Fruit fly (Drosophila melanogaster) whole organism, embryonic: ENCODE data around the gene CG16790.
A peak's percentile ranks its signal among the peaks of the same experiment; 100 is the strongest.

Experiments used
- Abd-B ChIP-seq: fragments of 200-800 bp; sonication (Bioruptor generic); optimal IDR thresholded peaks from 2 replicates; lab custom pipeline; 2018; ENCODE audit warnings: missing biosample characterization, mild to moderate bottlenecking, missing genetic modification characterization, moderate library complexity
- Ada2b ChIP-seq: fragments of 200-800 bp; sonication (Bioruptor generic); IDR thresholded peaks from 2 replicates; pipeline ENCODE4 v1.3.6; 2022; ENCODE audit warnings: missing biosample characterization, missing genetic modification characterization
- Bteb2 ChIP-seq: fragments of 200-800 bp; sonication (Bioruptor generic); optimal IDR thresholded peaks from 2 replicates; lab custom pipeline; 2016; ENCODE audit warnings: missing biosample characterization, missing genetic modification characterization
- CG10654 ChIP-seq: fragments of 200-800 bp; sonication (Bioruptor generic); optimal IDR thresholded peaks from 2 replicates; lab custom pipeline; 2016; ENCODE audit warnings: missing biosample characterization, missing genetic modification characterization
- CG12219 ChIP-seq: fragments of 200-800 bp; sonication (Bioruptor generic); optimal IDR thresholded peaks from 3 replicates; lab custom pipeline; 2018; ENCODE audit warnings: missing biosample characterization, mild to moderate bottlenecking, missing genetic modification characterization
- CG12744 ChIP-seq: fragments of 200-800 bp; sonication (Bioruptor generic); optimal IDR thresholded peaks from 2 replicates; lab custom pipeline; 2016; ENCODE audit warnings: missing biosample characterization, missing genetic modification characterization
- CG13424 ChIP-seq: fragments of 200-800 bp; sonication (Bioruptor generic); optimal IDR thresholded peaks from 2 replicates; lab custom pipeline; 2019; ENCODE audit warnings: missing biosample characterization, mild to moderate bottlenecking, missing genetic modification characterization, moderate library complexity
- CG15514 ChIP-seq: fragments of 200-800 bp; sonication (Bioruptor generic); optimal IDR thresholded peaks from 3 replicates; lab custom pipeline; 2017; ENCODE audit warnings: missing biosample characterization, missing genetic modification characterization, mild to moderate bottlenecking, moderate library complexity, missing genetic modification reagents
- CG18599 ChIP-seq: fragments of 200-800 bp; sonication (Bioruptor generic); optimal IDR thresholded peaks from 3 replicates; lab custom pipeline; 2017; ENCODE audit warnings: missing biosample characterization, missing genetic modification characterization, mild to moderate bottlenecking, moderate library complexity, missing genetic modification reagents
- CG2116 ChIP-seq: fragments of 200-800 bp; sonication (Bioruptor generic); optimal IDR thresholded peaks from 3 replicates; lab custom pipeline; 2018; ENCODE audit warnings: missing biosample characterization, mild to moderate bottlenecking, missing genetic modification characterization
- CG34224 ChIP-seq: fragments of 200-800 bp; sonication (Bioruptor generic); IDR thresholded peaks from 3 replicates; pipeline ENCODE4 v1.3.6; 2022; ENCODE audit warnings: missing biosample characterization, missing genetic modification characterization; ENCODE audit not compliant: partially characterized antibody
- CG4854 ChIP-seq: fragments of 200-800 bp; sonication (Bioruptor generic); optimal IDR thresholded peaks from 2 replicates; lab custom pipeline; 2016; ENCODE audit warnings: missing biosample characterization, missing genetic modification characterization, inconsistent platforms
- CG6791 ChIP-seq: fragments of 200-800 bp; sonication (Bioruptor generic); IDR thresholded peaks from 3 replicates; pipeline ENCODE4 v1.3.6; 2022; ENCODE audit warnings: missing biosample characterization, missing genetic modification characterization; ENCODE audit not compliant: partially characterized antibody
- CG7745 ChIP-seq: fragments of 200-800 bp; sonication (Bioruptor generic); optimal IDR thresholded peaks from 2 replicates; lab custom pipeline; 2018; ENCODE audit warnings: missing biosample characterization, mild to moderate bottlenecking, missing genetic modification characterization, moderate library complexity
- CG7987 ChIP-seq: fragments of 200-800 bp; sonication (Bioruptor generic); optimal IDR thresholded peaks from 2 replicates; lab custom pipeline; 2018; ENCODE audit warnings: missing biosample characterization, mild to moderate bottlenecking, missing genetic modification characterization, moderate library complexity
- CG9609 ChIP-seq: fragments of 200-800 bp; sonication (Bioruptor generic); optimal IDR thresholded peaks from 3 replicates; lab custom pipeline; 2016; ENCODE audit warnings: missing biosample characterization, missing genetic modification characterization
- Camta ChIP-seq: fragments of 200-800 bp; sonication (Bioruptor generic); optimal IDR thresholded peaks from 2 replicates; lab custom pipeline; 2016; ENCODE audit warnings: missing biosample characterization, missing genetic modification characterization
- CkIIα-i1 ChIP-seq: fragments of 200-800 bp; sonication (Bioruptor generic); IDR thresholded peaks from 2 replicates; pipeline ENCODE4 v1.3.6; 2022; ENCODE audit warnings: missing biosample characterization, missing genetic modification characterization
- Lhr ChIP-seq: fragments of 200-800 bp; sonication (Bioruptor generic); optimal IDR thresholded peaks from 3 replicates; lab custom pipeline; 2017; ENCODE audit warnings: mild to moderate bottlenecking, missing biosample characterization, missing genetic modification reagents, missing genetic modification characterization
- Mrtf ChIP-seq: fragments of 200-800 bp; sonication (Bioruptor generic); IDR thresholded peaks from 3 replicates; pipeline ENCODE4 v1.3.6; 2022; ENCODE audit warnings: missing biosample characterization, missing genetic modification characterization
- Side ChIP-seq: fragments of 200-800 bp; sonication (Bioruptor generic); optimal IDR thresholded peaks from 2 replicates; lab custom pipeline; 2016; ENCODE audit warnings: missing biosample characterization, missing genetic modification characterization
- Ssrp ChIP-seq: fragments of 200-800 bp; sonication (Bioruptor generic); optimal IDR thresholded peaks from 2 replicates; lab custom pipeline; 2018; ENCODE audit warnings: missing biosample characterization, mild to moderate bottlenecking, missing genetic modification characterization, moderate library complexity
- Usf ChIP-seq: fragments of 200-800 bp; sonication (Bioruptor generic); optimal IDR thresholded peaks from 2 replicates; lab custom pipeline; 2017; ENCODE audit warnings: missing genotype, missing biosample characterization, missing genetic modification characterization
- YL-1 ChIP-seq: fragments of 200-800 bp; sonication (Bioruptor generic); optimal IDR thresholded peaks from 3 replicates; lab custom pipeline; 2017; ENCODE audit warnings: missing biosample characterization, mild to moderate bottlenecking, missing genetic modification characterization
- abd-A ChIP-seq: fragments of 200-800 bp; sonication (Bioruptor generic); optimal IDR thresholded peaks from 3 replicates; lab custom pipeline; 2019; ENCODE audit warnings: missing biosample characterization, mild to moderate bottlenecking, missing genetic modification characterization, moderate library complexity
- al ChIP-seq: fragments of 200-800 bp; sonication (Bioruptor generic); IDR thresholded peaks from 2 replicates; pipeline ENCODE4 v1.3.6; 2022; ENCODE audit warnings: missing biosample characterization, missing genetic modification characterization
- br ChIP-seq: fragments of >200 bp; optimal IDR thresholded peaks from 2 replicates; lab custom pipeline; 2017
- chm ChIP-seq: fragments of 200-800 bp; sonication (Bioruptor generic); IDR thresholded peaks from 2 replicates; pipeline ENCODE4 v1.3.6; 2022; ENCODE audit warnings: missing biosample characterization, missing genetic modification characterization
- crp ChIP-seq, 2 experiments: fragments of 200-800 bp; sonication (Bioruptor generic); optimal IDR thresholded peaks; 2 replicates in 1 of 2; 3 replicates in 1 of 2; lab custom pipeline; 2017; ENCODE audit warnings: missing biosample characterization in 2 of 2, missing genetic modification characterization in 2 of 2, mild to moderate bottlenecking in 1 of 2, moderate library complexity in 1 of 2
- disco-r ChIP-seq: fragments of 200-800 bp; sonication (Bioruptor generic); optimal IDR thresholded peaks from 2 replicates; lab custom pipeline; 2016; ENCODE audit warnings: missing biosample characterization, missing genetic modification characterization
- dmrt99B ChIP-seq: fragments of 200-800 bp; sonication (Bioruptor generic); optimal IDR thresholded peaks from 2 replicates; lab custom pipeline; 2018; ENCODE audit warnings: missing biosample characterization, mild to moderate bottlenecking, missing genetic modification characterization, moderate library complexity
- emc ChIP-seq: fragments of 200-800 bp; sonication (Bioruptor generic); optimal IDR thresholded peaks from 2 replicates; lab custom pipeline; 2016; ENCODE audit warnings: missing biosample characterization, missing genetic modification characterization
- ems ChIP-seq: fragments of 200-800 bp; sonication (Bioruptor generic); optimal IDR thresholded peaks from 3 replicates; lab custom pipeline; 2016; ENCODE audit warnings: missing biosample characterization, missing genetic modification characterization
- fd102C ChIP-seq: fragments of 200-800 bp; sonication (Bioruptor generic); optimal IDR thresholded peaks from 2 replicates; lab custom pipeline; 2018; ENCODE audit warnings: missing biosample characterization, mild to moderate bottlenecking, missing genetic modification characterization, moderate library complexity
- fd96Cb ChIP-seq: fragments of 200-800 bp; sonication (Bioruptor generic); optimal IDR thresholded peaks from 2 replicates; lab custom pipeline; 2018; ENCODE audit warnings: missing biosample characterization, mild to moderate bottlenecking, missing genetic modification characterization, moderate library complexity
- gem ChIP-seq: fragments of 200-800 bp; sonication (Bioruptor generic); optimal IDR thresholded peaks from 2 replicates; lab custom pipeline; 2019; ENCODE audit warnings: missing biosample characterization, mild to moderate bottlenecking, missing genetic modification characterization, moderate library complexity
- gsb ChIP-seq: fragments of 200-800 bp; sonication (Bioruptor generic); IDR thresholded peaks from 2 replicates; pipeline ENCODE4 v1.3.6; 2022; ENCODE audit warnings: missing biosample characterization, missing genetic modification characterization
- mirr ChIP-seq: fragments of 200-800 bp; sonication (Bioruptor generic); optimal IDR thresholded peaks from 3 replicates; lab custom pipeline; 2018; ENCODE audit warnings: missing biosample characterization, mild to moderate bottlenecking, missing genetic modification characterization
- onecut ChIP-seq: fragments of 200-800 bp; sonication (Bioruptor generic); IDR thresholded peaks from 2 replicates; pipeline ENCODE4 v1.3.6; 2022; ENCODE audit warnings: missing biosample characterization, missing genetic modification characterization
- prd ChIP-seq, 3 experiments: fragments of >200 bp in 2 of 3; fragments of 200-800 bp in 1 of 3; sonication (Bioruptor generic) in 1 of 3; optimal IDR thresholded peaks in 2 of 3; IDR thresholded peaks in 1 of 3; 2 replicates in 2 of 3; 3 replicates in 1 of 3; pipeline versions ENCODE4 v1.3.6 to Lab custom; 2017 to 2022; ENCODE audit warnings: missing biosample characterization in 1 of 3, missing genetic modification characterization in 1 of 3
- row ChIP-seq: fragments of 200-800 bp; sonication (Bioruptor generic); IDR thresholded peaks from 3 replicates; pipeline ENCODE4 v1.3.6; 2022; ENCODE audit warnings: missing biosample characterization, missing genetic modification characterization
- salm ChIP-seq: fragments of 200-800 bp; sonication (Bioruptor generic); optimal IDR thresholded peaks from 2 replicates; lab custom pipeline; 2018; ENCODE audit warnings: missing biosample characterization, mild to moderate bottlenecking, missing genetic modification characterization
- tna ChIP-seq: fragments of 200-800 bp; sonication (Bioruptor generic); IDR thresholded peaks from 2 replicates; pipeline ENCODE4 v1.3.6; 2022; ENCODE audit warnings: missing biosample characterization, missing genetic modification characterization; ENCODE audit not compliant: partially characterized antibody
- trem ChIP-seq: fragments of 200-800 bp; optimal IDR thresholded peaks from 3 replicates; lab custom pipeline; 2019; ENCODE audit warnings: missing biosample characterization, mild to moderate bottlenecking, missing genetic modification characterization, moderate library complexity
- ttk ChIP-seq: fragments of 200-800 bp; sonication (Bioruptor generic); IDR thresholded peaks from 2 replicates; pipeline ENCODE4 v2.1.2; 2022; ENCODE audit warnings: missing biosample characterization, missing genetic modification characterization
- vnd ChIP-seq: fragments of 200-800 bp; sonication (Bioruptor generic); IDR thresholded peaks from 3 replicates; pipeline ENCODE4 v1.3.6; 2022; ENCODE audit warnings: missing biosample characterization, missing genetic modification characterization; ENCODE audit not compliant: partially characterized antibody
- yki ChIP-seq: fragments of >200 bp; optimal IDR thresholded peaks from 3 replicates; lab custom pipeline; 2018
- z ChIP-seq: fragments of 200-800 bp; sonication (Bioruptor generic); IDR thresholded peaks from 3 replicates; pipeline ENCODE4 v1.3.6; 2022; ENCODE audit warnings: missing biosample characterization, missing genetic modification characterization
- zf30C ChIP-seq: fragments of 200-800 bp; sonication (Bioruptor generic); optimal IDR thresholded peaks from 3 replicates; lab custom pipeline; 2018; ENCODE audit warnings: missing biosample characterization, mild to moderate bottlenecking, missing genetic modification characterization

CG16790 gene

DNA sequence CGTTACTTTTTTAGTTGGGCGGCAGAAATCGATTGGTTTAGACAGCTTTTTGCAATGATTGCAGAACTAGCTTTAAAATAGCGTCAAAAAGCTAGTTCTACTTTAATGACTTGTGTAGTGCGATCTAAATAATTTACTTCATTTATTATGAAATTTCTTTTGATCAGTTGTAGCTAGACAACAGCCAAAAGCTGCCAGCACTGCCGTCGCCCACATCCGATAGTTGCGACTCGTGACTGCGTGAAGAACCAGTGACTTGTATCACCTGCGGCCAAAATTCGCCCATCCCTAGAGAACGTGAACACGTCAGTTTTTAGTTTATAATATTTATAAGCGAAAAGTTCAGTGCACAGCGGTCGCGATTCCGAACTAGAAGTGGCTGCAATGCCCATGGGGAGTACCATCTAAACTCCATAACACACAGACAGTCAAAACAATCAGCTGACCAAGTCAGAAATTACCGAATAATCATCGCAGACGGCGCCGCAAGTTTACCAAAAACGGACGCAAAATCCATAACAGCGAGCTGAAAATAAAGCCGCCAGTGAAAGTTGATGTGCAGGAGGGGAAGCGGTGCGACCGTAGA, 16.7 kb upstream of the CG16790 start, which contains the start of gene P58IPK (continued):
- peak; percentile 23 for TF ChIP-seq CG10654 (GFP tag; lab: Kevin White, UChicago)
- peak; percentile 38 for TF ChIP-seq Ssrp (tag; lab: Kevin White, UChicago)
- peak; percentile 17 for TF ChIP-seq Usf (GFP tag; lab: Kevin White, UChicago)
- TF ChIP-seq CkIIα-i1 (GFP tag; lab: Robert Waterston, UW) = no peak
- 0 out of 2 replicates have a peak, but pooled peaks have one; percentile 44 for TF ChIP-seq ttk (GFP tag; lab: Robert Waterston, UW)
- peak; percentile 9 for TF ChIP-seq fd96Cb (tag; lab: Kevin White, UChicago)
- no peak; the same call in 1 of the 2 replicates for TF ChIP-seq chm
- peak; percentile 90 for TF ChIP-seq CG2116 (GFP tag; lab: Kevin White, UChicago)
- TF ChIP-seq disco-r = peak; percentile 10
- peak; percentile 92 for TF ChIP-seq CG34224 (GFP tag; lab: Robert Waterston, UW)
- TF ChIP-seq Camta (GFP tag; lab: Kevin White, UChicago) = peak; percentile 41
- peak; percentile 33 for TF ChIP-seq CG4854
- TF ChIP-seq onecut = no peak
- TF ChIP-seq CG7987 (GFP tag; lab: Kevin White, UChicago) = peak; percentile 67
- TF ChIP-seq CG15514 (GFP tag; lab: Kevin White, UChicago) = peak; percentile 98
- peak; percentile 57; the same call in 1 of the 3 replicates for TF ChIP-seq Mrtf
- TF ChIP-seq CG12219 (GFP tag; lab: Kevin White, UChicago) = no peak
- TF ChIP-seq z (GFP tag; lab: Robert Waterston, UW) = no peak
- TF ChIP-seq yki = no peak
- no peak for TF ChIP-seq salm
- peak; percentile 90 for TF ChIP-seq vnd (GFP tag; lab: Robert Waterston, UW)
- peak; percentile 73 for TF ChIP-seq YL-1
- no peak for TF ChIP-seq prd (optimal IDR thresholded peaks at IDR 0.05; lab: Kevin White, UChicago)
- peak; percentile 73 for TF ChIP-seq prd (GFP tag; IDR thresholded peaks at IDR 0.05; lab: Robert Waterston, UW)
- peak in 1 of 2 experiments; percentile 52 for TF ChIP-seq crp (GFP tag; optimal IDR thresholded peaks at IDR 0.05; lab: Kevin White, UChicago)
- TF ChIP-seq CG7745 (tag; lab: Kevin White, UChicago) = no peak
- peak; percentile 65 for TF ChIP-seq Lhr (GFP tag; lab: Kevin White, UChicago)
- no peak for TF ChIP-seq gsb (GFP tag; lab: Robert Waterston, UW)
- no peak for TF ChIP-seq emc
- TF ChIP-seq dmrt99B (tag; lab: Kevin White, UChicago) = no peak
- TF ChIP-seq br (lab: Kevin White, UChicago) = no peak
- no peak for TF ChIP-seq fd102C (GFP tag; lab: Kevin White, UChicago)
- TF ChIP-seq Side (GFP tag; lab: Kevin White, UChicago) = peak; percentile 45
- TF ChIP-seq CG9609 (GFP tag; lab: Kevin White, UChicago) = peak; percentile 69
- no peak for TF ChIP-seq abd-A
- peak; percentile 93 for TF ChIP-seq row (GFP tag; lab: Robert Waterston, UW)
- peak; percentile 53 for TF ChIP-seq Abd-B (GFP tag; lab: Kevin White, UChicago)
- TF ChIP-seq CG6791 (GFP tag; lab: Robert Waterston, UW) = peak; percentile 96
- TF ChIP-seq Bteb2 (GFP tag; lab: Kevin White, UChicago) = peak; percentile 70
- peak; percentile 72 for TF ChIP-seq CG12744 (GFP tag; lab: Kevin White, UChicago)
- TF ChIP-seq Ada2b (GFP tag; lab: Robert Waterston, UW) = no peak
- peak; percentile 54 for TF ChIP-seq CG18599
- peak; percentile 88 for TF ChIP-seq trem (tag; lab: Kevin White, UChicago)
- TF ChIP-seq mirr (GFP tag; lab: Kevin White, UChicago) = peak; percentile 0
- TF ChIP-seq CG13424 (tag; lab: Kevin White, UChicago) = peak; percentile 62
- TF ChIP-seq al (GFP tag; lab: Robert Waterston, UW) = peak; percentile 52
- TF ChIP-seq ems (GFP tag; lab: Kevin White, UChicago) = peak; percentile 74
- peak; percentile 88 for TF ChIP-seq tna (GFP tag; lab: Robert Waterston, UW)
- TF ChIP-seq zf30C (GFP tag; lab: Kevin White, UChicago) = no peak
- TF ChIP-seq gem (tag; lab: Kevin White, UChicago) = peak; percentile 68
